Worm (Caenorhabditis elegans) whole organism, L4 larva: Measurements from ENCODE around the gene B0547.2.

Experiments
- D1046.2 ChIP-seq: fragments of 200-800 bp; sonication (Bioruptor generic); IDR thresholded peaks from 2 replicates; pipeline ENCODE4 v1.3.6; 2022; ENCODE audit warnings: missing genetic modification characterization, missing compliant biosample characterization
- F26F4.8 ChIP-seq: fragments of 200-800 bp; sonication (Bioruptor generic); conservative IDR thresholded peaks from 2 replicates; pipeline ENCODE4 v1.3.6; 2022; ENCODE audit warnings: missing genetic modification characterization, missing compliant biosample characterization
- F44E2.7 ChIP-seq: fragments of 200-800 bp; sonication (Bioruptor generic); IDR thresholded peaks from 2 replicates; pipeline ENCODE4 v2.1.2; 2022; ENCODE audit warnings: missing genetic modification characterization, missing compliant biosample characterization
- F49E8.2 ChIP-seq: sonication (generic microtip); optimal IDR thresholded peaks from 2 replicates; lab custom pipeline; 2016; ENCODE audit warnings: missing compliant biosample characterization, mild to moderate bottlenecking, missing genetic modification characterization, borderline replicate concordance
- T20F7.1 ChIP-seq: fragments of 200-800 bp; sonication (Bioruptor generic); optimal IDR thresholded peaks from 2 replicates; lab custom pipeline; 2018; ENCODE audit warnings: mild to moderate bottlenecking, missing genetic modification characterization, missing compliant biosample characterization
- T26A8.4 ChIP-seq: fragments of 200-800 bp; sonication (Bioruptor generic); IDR thresholded peaks from 2 replicates; pipeline ENCODE4 v1.3.6; 2022; ENCODE audit warnings: missing genetic modification characterization, missing compliant biosample characterization
- Y105C5A.15 ChIP-seq: fragments of 200-800 bp; sonication (Bioruptor generic); IDR thresholded peaks from 2 replicates; pipeline ENCODE4 v1.3.6; 2022; ENCODE audit warnings: missing genetic modification characterization, missing compliant biosample characterization
- Y5F2A.4 ChIP-seq: fragments of 200-800 bp; sonication (Bioruptor generic); optimal IDR thresholded peaks from 2 replicates; lab custom pipeline; 2018; ENCODE audit warnings: mild to moderate bottlenecking, missing genetic modification characterization, missing compliant biosample characterization
- ZK337.2 ChIP-seq: fragments of 200-800 bp; sonication (Bioruptor generic); IDR thresholded peaks from 2 replicates; pipeline ENCODE4 v1.3.6; 2022; ENCODE audit warnings: missing genetic modification reagents, missing genetic modification characterization, missing compliant biosample characterization
- ZK546.5 ChIP-seq, 2 experiments: sonication (generic microtip); optimal IDR thresholded peaks; 2 replicates each; lab custom pipeline; 2017; ENCODE audit warnings: missing biosample characterization in 2 of 2, missing genetic modification characterization in 2 of 2
- aly-2 ChIP-seq: sonication (generic microtip); optimal IDR thresholded peaks from 2 replicates; lab custom pipeline; 2018; ENCODE audit warnings: missing biosample characterization, missing genetic modification characterization
- ama-1 ChIP-seq: fragments of 150-350 bp; optimal IDR thresholded peaks from 2 replicates; lab custom pipeline; 2014; ENCODE audit warnings: inconsistent platforms, mixed read lengths
- arid-1 ChIP-seq: fragments of 200-800 bp; sonication (Bioruptor generic); conservative IDR thresholded peaks from 2 replicates; pipeline ENCODE4 v1.3.6; 2022; ENCODE audit warnings: missing genetic modification reagents, missing genetic modification characterization, missing compliant biosample characterization
- ceh-28 ChIP-seq: fragments of 150-350 bp; optimal IDR thresholded peaks from 2 replicates; lab custom pipeline; 2014; ENCODE audit warnings: missing biosample characterization, missing genetic modification reagents, missing genetic modification characterization
- ceh-32 ChIP-seq: sonication (generic microtip); optimal IDR thresholded peaks from 2 replicates; lab custom pipeline; 2016; ENCODE audit warnings: mild to moderate bottlenecking, missing genetic modification characterization, missing compliant biosample characterization; ENCODE audit not compliant: poor library complexity
- ceh-82 ChIP-seq: sonication (generic microtip); optimal IDR thresholded peaks from 2 replicates; lab custom pipeline; 2017; ENCODE audit warnings: missing biosample characterization, missing genetic modification characterization
- ctbp-1 ChIP-seq: fragments of 200-800 bp; sonication (Bioruptor generic); IDR thresholded peaks from 2 replicates; pipeline ENCODE4 v1.3.6; 2022; ENCODE audit warnings: missing genetic modification reagents, missing genetic modification characterization, missing compliant biosample characterization
- daf-16 ChIP-seq, 3 experiments: sonication (generic microtip); optimal IDR thresholded peaks; 2 replicates each; lab custom pipeline; 2016 to 2017; ENCODE audit warnings: missing genetic modification characterization in 3 of 3, missing genetic modification reagents in 3 of 3, mild to moderate bottlenecking in 2 of 3, missing compliant biosample characterization in 2 of 3, missing biosample characterization in 1 of 3, moderate library complexity in 1 of 3
- daf-8 ChIP-seq: fragments of 200-800 bp; sonication (Bioruptor generic); IDR thresholded peaks from 2 replicates; pipeline ENCODE4 v1.3.6; 2022; ENCODE audit warnings: missing genetic modification characterization, missing compliant biosample characterization
- duxl-1 ChIP-seq: sonication (generic microtip); optimal IDR thresholded peaks from 2 replicates; lab custom pipeline; 2016; ENCODE audit warnings: mild to moderate bottlenecking, missing genetic modification characterization, moderate library complexity, missing compliant biosample characterization; ENCODE audit not compliant: poor library complexity
- dve-1 ChIP-seq: sonication (generic microtip); optimal IDR thresholded peaks from 2 replicates; lab custom pipeline; 2017; ENCODE audit warnings: antibody characterized with exemption, mild to moderate bottlenecking, missing genetic modification characterization, missing compliant biosample characterization; ENCODE audit not compliant: insufficient read depth
- egl-27 ChIP-seq: sonication (generic microtip); optimal IDR thresholded peaks from 3 replicates; lab custom pipeline; 2017; ENCODE audit warnings: missing biosample characterization, missing genetic modification reagents, missing genetic modification characterization
- fos-1 ChIP-seq: fragments of 150-350 bp; optimal IDR thresholded peaks from 2 replicates; lab custom pipeline; 2014; ENCODE audit warnings: missing biosample characterization, missing genetic modification characterization
- gei-8 ChIP-seq: fragments of 200-800 bp; sonication (Bioruptor generic); optimal IDR thresholded peaks from 2 replicates; lab custom pipeline; 2018; ENCODE audit warnings: mild to moderate bottlenecking, missing genetic modification characterization, missing compliant biosample characterization
- hlh-11 ChIP-seq: fragments of 200-800 bp; sonication (Bioruptor generic); optimal IDR thresholded peaks from 2 replicates; lab custom pipeline; 2018; ENCODE audit warnings: mild to moderate bottlenecking, missing genetic modification characterization, missing compliant biosample characterization
- hlh-30 ChIP-seq: sonication (generic microtip); optimal IDR thresholded peaks from 2 replicates; lab custom pipeline; 2017; ENCODE audit warnings: antibody characterized with exemption, mild to moderate bottlenecking, missing genetic modification characterization, missing compliant biosample characterization; ENCODE audit not compliant: insufficient read depth
- lin-1 ChIP-seq: fragments of 200-800 bp; sonication (Bioruptor generic); IDR thresholded peaks from 2 replicates; pipeline ENCODE4 v1.3.6; 2022; ENCODE audit warnings: missing genetic modification reagents, missing genetic modification characterization, missing compliant biosample characterization
- lin-15B ChIP-seq: fragments of 150-350 bp; sonication (generic microtip); optimal IDR thresholded peaks from 3 replicates; lab custom pipeline; 2014; ENCODE audit warnings: missing biosample characterization, missing genetic modification characterization
- lin-38 ChIP-seq: fragments of 200-800 bp; sonication (Bioruptor generic); IDR thresholded peaks from 2 replicates; pipeline ENCODE4 v1.3.6; 2022; ENCODE audit warnings: missing genetic modification reagents, missing genetic modification characterization, missing compliant biosample characterization
- mdt-29 ChIP-seq: fragments of 200-800 bp; sonication (Bioruptor generic); IDR thresholded peaks from 2 replicates; pipeline ENCODE4 v1.3.6; 2022; ENCODE audit warnings: missing genetic modification reagents, missing genetic modification characterization, missing compliant biosample characterization
- mep-1 ChIP-seq: fragments of 150-350 bp; sonication (generic microtip); optimal IDR thresholded peaks from 3 replicates; lab custom pipeline; 2014; ENCODE audit warnings: missing biosample characterization, missing genetic modification characterization
- mes-2 ChIP-seq: sonication (generic microtip); optimal IDR thresholded peaks from 2 replicates; lab custom pipeline; 2016; ENCODE audit warnings: missing genotype, mild to moderate bottlenecking, missing genetic modification characterization, missing compliant biosample characterization; ENCODE audit not compliant: poor library complexity, severe bottlenecking
- mxl-3 ChIP-seq: fragments of 200-800 bp; sonication (Bioruptor generic); optimal IDR thresholded peaks from 2 replicates; lab custom pipeline; 2018; ENCODE audit warnings: mild to moderate bottlenecking, missing genetic modification characterization, missing compliant biosample characterization
- nhr-102 ChIP-seq: sonication (generic microtip); optimal IDR thresholded peaks from 2 replicates; lab custom pipeline; 2016; ENCODE audit warnings: mild to moderate bottlenecking, missing genetic modification characterization, moderate library complexity, missing compliant biosample characterization
- nhr-111 ChIP-seq: fragments of 200-800 bp; sonication (Bioruptor generic); optimal IDR thresholded peaks from 2 replicates; lab custom pipeline; 2018; ENCODE audit warnings: mild to moderate bottlenecking, missing genetic modification characterization, missing compliant biosample characterization
- nhr-41 ChIP-seq: fragments of 200-800 bp; sonication (Bioruptor generic); IDR thresholded peaks from 2 replicates; pipeline ENCODE4 v1.3.6; 2022; ENCODE audit warnings: missing genetic modification reagents, missing genetic modification characterization, missing compliant biosample characterization
- nhr-48 ChIP-seq: sonication (generic microtip); optimal IDR thresholded peaks from 2 replicates; lab custom pipeline; 2016; ENCODE audit warnings: mild to moderate bottlenecking, missing genetic modification characterization, missing compliant biosample characterization
- nhr-6 ChIP-seq: fragments of 150-350 bp; optimal IDR thresholded peaks from 2 replicates; lab custom pipeline; 2014; ENCODE audit warnings: missing biosample characterization, missing genetic modification characterization
- nhr-76 ChIP-seq: fragments of 150-350 bp; optimal IDR thresholded peaks from 2 replicates; lab custom pipeline; 2014; ENCODE audit warnings: missing biosample characterization, missing genetic modification characterization
- pha-4 ChIP-seq, 2 experiments: fragments of 150-350 bp in 1 of 2; fragments of 200-800 bp in 1 of 2; sonication (Bioruptor generic) in 1 of 2; IDR thresholded peaks in 1 of 2; optimal IDR thresholded peaks in 1 of 2; 2 replicates each; pipeline versions ENCODE4 v1.3.6 to Lab custom; 2014 to 2022; ENCODE audit warnings: missing genetic modification characterization in 2 of 2, missing genetic modification reagents in 2 of 2, missing biosample characterization in 1 of 2, missing compliant biosample characterization in 1 of 2
- rbr-2 ChIP-seq: sonication (generic microtip); optimal IDR thresholded peaks from 2 replicates; lab custom pipeline; 2016; ENCODE audit warnings: missing genotype, missing genetic modification characterization, missing compliant biosample characterization
- skn-1 ChIP-seq: fragments of 150-350 bp; optimal IDR thresholded peaks from 2 replicates; lab custom pipeline; 2014; ENCODE audit warnings: missing biosample characterization, missing genetic modification characterization
- snpc-4 ChIP-seq: fragments of 150-350 bp; optimal IDR thresholded peaks from 2 replicates; lab custom pipeline; 2014; ENCODE audit warnings: missing biosample characterization, missing genetic modification characterization
- spr-3 ChIP-seq: fragments of 200-800 bp; sonication (Bioruptor generic); optimal IDR thresholded peaks from 2 replicates; lab custom pipeline; 2018; ENCODE audit warnings: mild to moderate bottlenecking, missing genetic modification characterization, missing compliant biosample characterization
- tag-97 ChIP-seq: fragments of 200-800 bp; sonication (Bioruptor generic); IDR thresholded peaks from 2 replicates; pipeline ENCODE4 v1.3.6; 2022; ENCODE audit warnings: missing genetic modification characterization, missing compliant biosample characterization
- unc-39 ChIP-seq: sonication (generic microtip); optimal IDR thresholded peaks from 2 replicates; lab custom pipeline; 2017; ENCODE audit warnings: missing biosample characterization, missing genetic modification characterization
- unc-62 ChIP-seq, 3 experiments: fragments of 150-350 bp in 1 of 3; sonication (generic microtip); optimal IDR thresholded peaks in 2 of 3; peaks in 1 of 3; 1 replicate in 1 of 3; 2 replicates in 2 of 3; lab custom pipeline; 2014 to 2017; ENCODE audit warnings: missing biosample characterization in 3 of 3, missing genetic modification characterization in 3 of 3, missing genetic modification reagents in 3 of 3, missing genotype in 1 of 3
- zfp-2 ChIP-seq: sonication (generic microtip); optimal IDR thresholded peaks from 2 replicates; lab custom pipeline; 2016; ENCODE audit warnings: mild to moderate bottlenecking, missing genetic modification characterization, missing compliant biosample characterization
- zip-11 ChIP-seq: fragments of 200-800 bp; sonication (Bioruptor generic); IDR thresholded peaks from 2 replicates; pipeline ENCODE4 v1.3.6; 2022; ENCODE audit warnings: missing genetic modification characterization, missing compliant biosample characterization

The B0547.2 gene

ce11 chrIV:5650761-5651332 lies 5.0 kb downstream of the B0547.2 start (continued):
- no peak for TF ChIP-seq F44E2.7
- no peak for TF ChIP-seq nhr-48
- TF ChIP-seq zip-11 (GFP tag; lab: Robert Waterston, UW): no peak
- no peak for TF ChIP-seq ceh-28 (tag; lab: Kevin White, UChicago)
- peak; percentile 22 for TF ChIP-seq pha-4 (GFP tag; IDR thresholded peaks at IDR 0.05; lab: Robert Waterston, UW)
- TF ChIP-seq pha-4 (tag; optimal IDR thresholded peaks at IDR 0.05; lab: Kevin White, UChicago): no peak
- TF ChIP-seq mxl-3 (GFP tag; lab: Kevin White, UChicago): no peak
- no peak for TF ChIP-seq snpc-4 (tag; lab: Kevin White, UChicago)
- no peak for TF ChIP-seq aly-2 (tag; lab: Kevin White, UChicago)
- TF ChIP-seq unc-39 (tag; lab: Kevin White, UChicago): no peak
- no peak for TF ChIP-seq nhr-111 (GFP tag; lab: Kevin White, UChicago)
- no peak for TF ChIP-seq ama-1
- no peak for TF ChIP-seq fos-1 (tag; lab: Kevin White, UChicago)
- TF ChIP-seq mes-2: no peak
- TF ChIP-seq daf-16 (GFP tag; optimal IDR thresholded peaks at IDR 0.05; lab: Kevin White, UChicago): no peak
- peak; percentile 16 for TF ChIP-seq daf-16 (tag; optimal IDR thresholded peaks at IDR 0.05; lab: Kevin White, UChicago)
- no peak for TF ChIP-seq lin-1 (GFP tag; lab: Robert Waterston, UW)
- no peak for TF ChIP-seq F26F4.8 (GFP tag; lab: Robert Waterston, UW)
- TF ChIP-seq ZK337.2 (GFP tag; lab: Robert Waterston, UW): no peak
- no peak for TF ChIP-seq ZK546.5 (tag; optimal IDR thresholded peaks at IDR 0.05; lab: Kevin White, UChicago)
- no peak for TF ChIP-seq egl-27 (tag; lab: Kevin White, UChicago)
- no peak for TF ChIP-seq zfp-2 (tag; lab: Kevin White, UChicago)
- TF ChIP-seq lin-38 (GFP tag; lab: Robert Waterston, UW): peak; percentile 45
- no peak for TF ChIP-seq daf-8
- no peak for TF ChIP-seq nhr-41 (GFP tag; lab: Robert Waterston, UW)
- no peak for TF ChIP-seq hlh-11 (tag; lab: Kevin White, UChicago)
- no peak for TF ChIP-seq ceh-82
- no peak for TF ChIP-seq skn-1 (tag; lab: Kevin White, UChicago)
- TF ChIP-seq nhr-76 (tag; lab: Kevin White, UChicago): no peak
- no peak for TF ChIP-seq hlh-30 (tag; lab: Kevin White, UChicago)
- TF ChIP-seq ctbp-1 (GFP tag; lab: Robert Waterston, UW): peak; percentile 25; the same call in 1 of the 2 replicates
- TF ChIP-seq dve-1: peak; percentile 29
- TF ChIP-seq duxl-1: no peak
- TF ChIP-seq ceh-32 (tag; lab: Kevin White, UChicago): no peak
- TF ChIP-seq T26A8.4: peak; percentile 39; the same call in 1 of the 2 replicates
- TF ChIP-seq mdt-29: no peak
- TF ChIP-seq D1046.2 (GFP tag; lab: Robert Waterston, UW): no peak
- no peak for TF ChIP-seq arid-1 (GFP tag; lab: Robert Waterston, UW)
- TF ChIP-seq spr-3 (GFP tag; lab: Kevin White, UChicago): no peak
- TF ChIP-seq nhr-6: no peak
- peak; percentile 14 for TF ChIP-seq mep-1 (tag; lab: Kevin White, UChicago)
- TF ChIP-seq lin-15B: no peak
- no peak for TF ChIP-seq Y5F2A.4 (GFP tag; lab: Kevin White, UChicago)
- TF ChIP-seq unc-62 (GFP tag; optimal IDR thresholded peaks at IDR 0.05 in 1 of 2; lab: Kevin White, UChicago): no peak
- TF ChIP-seq unc-62 (tag; optimal IDR thresholded peaks at IDR 0.05; lab: Kevin White, UChicago): no peak
- TF ChIP-seq rbr-2 (tag; lab: Kevin White, UChicago): no peak
- peak; percentile 62; the same call in 1 of the 2 replicates for TF ChIP-seq Y105C5A.15 (GFP tag; lab: Robert Waterston, UW)
- TF ChIP-seq F49E8.2: no peak
- TF ChIP-seq tag-97: no peak
- no peak for TF ChIP-seq gei-8
- peak; percentile 31 for TF ChIP-seq nhr-102 (tag; lab: Kevin White, UChicago)
- TF ChIP-seq T20F7.1 (GFP tag; lab: Kevin White, UChicago): peak; percentile 60
